Fruit fly (Drosophila melanogaster): Measurements from ENCODE around the gene CG44174.

The CG44174 gene

dm6 chr3R:19274028-19274427, 23.5 kb downstream of the CG44174 start (continued):
- TF ChIP-seq OdsH (GFP tag; optimal IDR thresholded peaks at IDR 0.05) (peak; percentile 71), Ets96B (tag; optimal IDR thresholded peaks at IDR 0.05) (peak; percentile 63), CG9139 (GFP tag; optimal IDR thresholded peaks at IDR 0.05) (peak; percentile 49), CG6276 (GFP tag; optimal IDR thresholded peaks at IDR 0.05) (peak; percentile 86), dsx (GFP tag; optimal IDR thresholded peaks at IDR 0.05; ENCODE audit: poor library complexity, severe bottlenecking) (peak; percentile 54), CG7368 (GFP tag; optimal IDR thresholded peaks at IDR 0.05) (peak; percentile 13), Gug (GFP tag; IDR thresholded peaks at IDR 0.05) (peak; percentile 54; the same call in 1 of the 2 replicates), CG3032 (tag; optimal IDR thresholded peaks at IDR 0.05) (peak; percentile 62), Lpt (GFP tag; optimal IDR thresholded peaks at IDR 0.05) (peak; percentile 75), Sox14 (GFP tag; optimal IDR thresholded peaks at IDR 0.05) (peak; percentile 25), Eip78C (GFP tag) (peak; percentile 93), pdm3 (GFP tag; optimal IDR thresholded peaks at IDR 0.05) (peak; percentile 37), net (GFP tag; optimal IDR thresholded peaks at IDR 0.05) (peak; percentile 63), CG16779 (tag; optimal IDR thresholded peaks at IDR 0.05) (peak; percentile 56), salr (GFP tag; optimal IDR thresholded peaks at IDR 0.05) (peak in 1 of 2 experiments; percentile 83), CG11294 (GFP tag; IDR thresholded peaks at IDR 0.05) (peak; percentile 25; the same call in 1 of the 2 replicates), CG6854 (GFP tag; optimal IDR thresholded peaks at IDR 0.05) (no peak), CG8319 (GFP tag; optimal IDR thresholded peaks at IDR 0.05) (no peak), fd85E (GFP tag; optimal IDR thresholded peaks at IDR 0.05) (no peak), CG3919 (GFP tag; optimal IDR thresholded peaks at IDR 0.05) (peak; percentile 57), CG31627 (GFP tag; optimal IDR thresholded peaks at IDR 0.05) (no peak), CG6792 (GFP tag; optimal IDR thresholded peaks at IDR 0.05) (peak; percentile 42), Hr38 (GFP tag; optimal IDR thresholded peaks at IDR 0.05) (no peak), CG11902 (GFP tag; optimal IDR thresholded peaks at IDR 0.05) (no peak), vri (GFP tag; optimal IDR thresholded peaks at IDR 0.05) (no peak), CG8119 (GFP tag; IDR thresholded peaks at IDR 0.05) (peak; percentile 90), CG10669 (GFP tag; optimal IDR thresholded peaks at IDR 0.05) (peak; percentile 50), fd59A (GFP tag; optimal IDR thresholded peaks at IDR 0.05) (peak; percentile 51), CG32006 (GFP tag; optimal IDR thresholded peaks at IDR 0.05) (peak; percentile 90), Smox (GFP tag; optimal IDR thresholded peaks at IDR 0.05) (peak; percentile 26), dac (GFP tag; optimal IDR thresholded peaks at IDR 0.05) (peak; percentile 54), Sox102F (GFP tag; optimal IDR thresholded peaks at IDR 0.05) (no peak), cyc (GFP tag; optimal IDR thresholded peaks at IDR 0.05) (no peak)

DNA sequence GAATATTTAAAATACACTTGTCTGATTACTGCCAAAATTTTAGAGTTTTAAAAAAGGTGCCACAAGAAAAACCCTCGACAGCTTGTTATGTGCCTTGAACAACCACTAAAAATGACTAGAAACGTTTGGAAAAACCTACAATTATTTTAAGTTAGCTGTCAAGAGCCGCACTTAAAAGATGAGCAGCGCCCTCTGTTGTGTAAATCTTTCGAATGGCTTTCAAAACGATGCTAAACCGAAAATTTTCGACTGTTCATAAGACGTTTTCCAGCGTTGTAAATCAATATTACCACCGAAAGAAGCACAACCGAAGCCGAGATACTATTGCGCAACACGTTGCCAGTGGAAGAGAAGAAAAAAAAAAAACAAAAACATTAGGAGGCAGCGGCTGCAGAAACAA, 26.4 kb downstream of the CG44174 start:
- TF ChIP-seq CG6808 (GFP tag; optimal IDR thresholded peaks at IDR 0.05) (no peak), dac (GFP tag; optimal IDR thresholded peaks at IDR 0.05) (no peak), Hr38 (GFP tag; optimal IDR thresholded peaks at IDR 0.05) (no peak), OdsH (GFP tag; optimal IDR thresholded peaks at IDR 0.05) (no peak), CG6276 (GFP tag; optimal IDR thresholded peaks at IDR 0.05) (no peak), CG15336 (GFP tag; IDR thresholded peaks at IDR 0.05) (no peak), CG11294 (GFP tag; IDR thresholded peaks at IDR 0.05) (no peak), fd85E (GFP tag; optimal IDR thresholded peaks at IDR 0.05) (no peak), Gug (GFP tag; IDR thresholded peaks at IDR 0.05) (no peak), eg (GFP tag; IDR thresholded peaks at IDR 0.05) (no peak), Ets96B (tag; optimal IDR thresholded peaks at IDR 0.05) (no peak), Met (GFP tag; optimal IDR thresholded peaks at IDR 0.05) (no peak), CG10669 (GFP tag; optimal IDR thresholded peaks at IDR 0.05) (no peak), esn (GFP tag; optimal IDR thresholded peaks at IDR 0.05) (no peak), topi (GFP tag; optimal IDR thresholded peaks at IDR 0.05) (no peak), Sox14 (GFP tag; optimal IDR thresholded peaks at IDR 0.05) (no peak), Blimp-1 (GFP tag; optimal IDR thresholded peaks at IDR 0.05) (no peak), Eip75B (GFP tag; optimal IDR thresholded peaks at IDR 0.05) (no peak)

Data from whole organism, prepupa.